Worm (Caenorhabditis elegans) whole organism, L4 larva: Measurements from ENCODE around the gene adt-1.

ENCODE experiments used
- D1046.2 ChIP-seq: fragments of 200-800 bp; sonication (Bioruptor generic); IDR thresholded peaks from 2 replicates; pipeline ENCODE4 v1.3.6; 2022; ENCODE audit warnings: missing genetic modification characterization, missing compliant biosample characterization
- F10B5.3 ChIP-seq: sonication (generic microtip); optimal IDR thresholded peaks from 2 replicates; lab custom pipeline; 2016; ENCODE audit warnings: mild to moderate bottlenecking, missing genetic modification characterization, missing compliant biosample characterization
- F37D6.2 ChIP-seq: sonication (generic microtip); optimal IDR thresholded peaks from 2 replicates; lab custom pipeline; 2016; ENCODE audit warnings: mild to moderate bottlenecking, missing genetic modification characterization, missing compliant biosample characterization
- F44E2.7 ChIP-seq: fragments of 200-800 bp; sonication (Bioruptor generic); IDR thresholded peaks from 2 replicates; pipeline ENCODE4 v2.1.2; 2022; ENCODE audit warnings: missing genetic modification characterization, missing compliant biosample characterization
- F49E8.2 ChIP-seq: sonication (generic microtip); optimal IDR thresholded peaks from 2 replicates; lab custom pipeline; 2016; ENCODE audit warnings: missing compliant biosample characterization, mild to moderate bottlenecking, missing genetic modification characterization, borderline replicate concordance
- T20F7.1 ChIP-seq: fragments of 200-800 bp; sonication (Bioruptor generic); optimal IDR thresholded peaks from 2 replicates; lab custom pipeline; 2018; ENCODE audit warnings: mild to moderate bottlenecking, missing genetic modification characterization, missing compliant biosample characterization
- T26A8.4 ChIP-seq: fragments of 200-800 bp; sonication (Bioruptor generic); IDR thresholded peaks from 2 replicates; pipeline ENCODE4 v1.3.6; 2022; ENCODE audit warnings: missing genetic modification characterization, missing compliant biosample characterization
- Y48G9A.11 ChIP-seq: fragments of 200-800 bp; sonication (Bioruptor generic); IDR thresholded peaks from 2 replicates; pipeline ENCODE4 v1.3.6; 2022; ENCODE audit warnings: missing genetic modification reagents, missing genetic modification characterization, missing compliant biosample characterization
- ZK337.2 ChIP-seq: fragments of 200-800 bp; sonication (Bioruptor generic); IDR thresholded peaks from 2 replicates; pipeline ENCODE4 v1.3.6; 2022; ENCODE audit warnings: missing genetic modification reagents, missing genetic modification characterization, missing compliant biosample characterization
- aha-1 ChIP-seq: fragments of 150-350 bp; peaks from one replicate; lab custom pipeline; 2014; ENCODE audit warnings: missing biosample characterization, missing genetic modification characterization
- aly-2 ChIP-seq: sonication (generic microtip); optimal IDR thresholded peaks from 2 replicates; lab custom pipeline; 2018; ENCODE audit warnings: missing biosample characterization, missing genetic modification characterization
- ama-1 ChIP-seq: fragments of 150-350 bp; optimal IDR thresholded peaks from 2 replicates; lab custom pipeline; 2014; ENCODE audit warnings: inconsistent platforms, mixed read lengths
- arid-1 ChIP-seq: fragments of 200-800 bp; sonication (Bioruptor generic); conservative IDR thresholded peaks from 2 replicates; pipeline ENCODE4 v1.3.6; 2022; ENCODE audit warnings: missing genetic modification reagents, missing genetic modification characterization, missing compliant biosample characterization
- attf-4 ChIP-seq: sonication (generic microtip); optimal IDR thresholded peaks from 3 replicates; lab custom pipeline; 2017; ENCODE audit warnings: missing biosample characterization, missing genetic modification characterization
- ceh-28 ChIP-seq: fragments of 150-350 bp; optimal IDR thresholded peaks from 2 replicates; lab custom pipeline; 2014; ENCODE audit warnings: missing biosample characterization, missing genetic modification reagents, missing genetic modification characterization
- ceh-32 ChIP-seq: sonication (generic microtip); optimal IDR thresholded peaks from 2 replicates; lab custom pipeline; 2016; ENCODE audit warnings: mild to moderate bottlenecking, missing genetic modification characterization, missing compliant biosample characterization; ENCODE audit not compliant: poor library complexity
- ceh-62 ChIP-seq: sonication (generic microtip); optimal IDR thresholded peaks from 2 replicates; lab custom pipeline; 2017; ENCODE audit warnings: missing biosample characterization, missing genetic modification characterization
- ceh-82 ChIP-seq: sonication (generic microtip); optimal IDR thresholded peaks from 2 replicates; lab custom pipeline; 2017; ENCODE audit warnings: missing biosample characterization, missing genetic modification characterization
- cey-2 ChIP-seq: sonication (generic microtip); optimal IDR thresholded peaks from 3 replicates; lab custom pipeline; 2017; ENCODE audit warnings: missing genetic modification characterization, mild to moderate bottlenecking, missing compliant biosample characterization, antibody characterized with exemption, borderline replicate concordance; ENCODE audit not compliant: insufficient read depth
- daf-19 ChIP-seq: fragments of 200-800 bp; sonication (Bioruptor generic); conservative IDR thresholded peaks from 2 replicates; pipeline ENCODE4 v1.3.6; 2022; ENCODE audit warnings: missing genetic modification characterization, missing compliant biosample characterization
- daf-8 ChIP-seq: fragments of 200-800 bp; sonication (Bioruptor generic); IDR thresholded peaks from 2 replicates; pipeline ENCODE4 v1.3.6; 2022; ENCODE audit warnings: missing genetic modification characterization, missing compliant biosample characterization
- egl-43 ChIP-seq: fragments of 200-800 bp; sonication (Bioruptor generic); IDR thresholded peaks from 2 replicates; pipeline ENCODE4 v1.3.6; 2022; ENCODE audit warnings: missing genetic modification reagents, missing genetic modification characterization, missing compliant biosample characterization
- fkh-10 ChIP-seq: fragments of 150-350 bp; optimal IDR thresholded peaks from 2 replicates; lab custom pipeline; 2014; ENCODE audit warnings: missing biosample characterization, missing genetic modification reagents, missing genetic modification characterization
- fos-1 ChIP-seq: fragments of 150-350 bp; optimal IDR thresholded peaks from 2 replicates; lab custom pipeline; 2014; ENCODE audit warnings: missing biosample characterization, missing genetic modification characterization
- gei-8 ChIP-seq: fragments of 200-800 bp; sonication (Bioruptor generic); optimal IDR thresholded peaks from 2 replicates; lab custom pipeline; 2018; ENCODE audit warnings: mild to moderate bottlenecking, missing genetic modification characterization, missing compliant biosample characterization
- hif-1 ChIP-seq, 2 experiments: sonication (generic microtip); optimal IDR thresholded peaks; 2 replicates each; lab custom pipeline; 2016 to 2017; ENCODE audit warnings: missing compliant biosample characterization in 2 of 2, missing genetic modification characterization in 2 of 2, missing genetic modification reagents in 2 of 2, missing genotype in 2 of 2, mild to moderate bottlenecking in 1 of 2
- lin-1 ChIP-seq: fragments of 200-800 bp; sonication (Bioruptor generic); IDR thresholded peaks from 2 replicates; pipeline ENCODE4 v1.3.6; 2022; ENCODE audit warnings: missing genetic modification reagents, missing genetic modification characterization, missing compliant biosample characterization
- lin-13 ChIP-seq: fragments of 150-350 bp; optimal IDR thresholded peaks from 2 replicates; lab custom pipeline; 2014; ENCODE audit warnings: missing biosample characterization, missing genetic modification reagents, missing genetic modification characterization
- lin-29 ChIP-seq: fragments of 200-800 bp; sonication (Bioruptor generic); IDR thresholded peaks from 2 replicates; pipeline ENCODE4 v1.3.6; 2022; ENCODE audit warnings: missing genetic modification reagents, missing genetic modification characterization, missing compliant biosample characterization
- lin-39 ChIP-seq: fragments of 150-350 bp; optimal IDR thresholded peaks from 2 replicates; lab custom pipeline; 2014; ENCODE audit warnings: missing biosample characterization, missing genetic modification reagents, missing genetic modification characterization
- madf-5 ChIP-seq, 2 experiments: fragments of 200-800 bp; sonication (Bioruptor generic); IDR thresholded peaks; 2 replicates each; pipeline ENCODE4 v1.3.6; 2022; ENCODE audit warnings: missing compliant biosample characterization in 2 of 2, missing genetic modification characterization in 2 of 2
- madf-9 ChIP-seq: fragments of 200-800 bp; sonication (Bioruptor generic); conservative IDR thresholded peaks from 2 replicates; pipeline ENCODE4 v1.3.6; 2022; ENCODE audit warnings: missing genetic modification reagents, missing genetic modification characterization, missing compliant biosample characterization
- mdl-1 ChIP-seq, 2 experiments: fragments of 150-350 bp in 1 of 2; sonication (generic microtip) in 1 of 2; optimal IDR thresholded peaks; 2 replicates each; lab custom pipeline; 2014 to 2017; ENCODE audit warnings: missing biosample characterization in 2 of 2, missing genetic modification characterization in 2 of 2
- mep-1 ChIP-seq: fragments of 150-350 bp; sonication (generic microtip); optimal IDR thresholded peaks from 3 replicates; lab custom pipeline; 2014; ENCODE audit warnings: missing biosample characterization, missing genetic modification characterization
- mxl-2 ChIP-seq: fragments of 200-800 bp; sonication (Bioruptor generic); conservative IDR thresholded peaks from 2 replicates; pipeline ENCODE4 v1.3.6; 2022; ENCODE audit warnings: missing genetic modification reagents, missing genetic modification characterization, missing compliant biosample characterization
- mxl-3 ChIP-seq: fragments of 200-800 bp; sonication (Bioruptor generic); optimal IDR thresholded peaks from 2 replicates; lab custom pipeline; 2018; ENCODE audit warnings: mild to moderate bottlenecking, missing genetic modification characterization, missing compliant biosample characterization
- nhr-102 ChIP-seq: sonication (generic microtip); optimal IDR thresholded peaks from 2 replicates; lab custom pipeline; 2016; ENCODE audit warnings: mild to moderate bottlenecking, missing genetic modification characterization, moderate library complexity, missing compliant biosample characterization
- nhr-11 ChIP-seq: fragments of 150-350 bp; optimal IDR thresholded peaks from 2 replicates; lab custom pipeline; 2014; ENCODE audit warnings: missing biosample characterization, missing genetic modification characterization
- nhr-237 ChIP-seq: sonication (generic microtip); optimal IDR thresholded peaks from 2 replicates; lab custom pipeline; 2017; ENCODE audit warnings: missing biosample characterization, missing genetic modification characterization
- nhr-25 ChIP-seq: sonication (generic microtip); optimal IDR thresholded peaks from 2 replicates; lab custom pipeline; 2017; ENCODE audit warnings: missing genetic modification characterization, mild to moderate bottlenecking, missing compliant biosample characterization, antibody characterized with exemption, moderate library complexity, borderline replicate concordance; ENCODE audit not compliant: insufficient read depth
- nhr-28 ChIP-seq: fragments of 150-350 bp; optimal IDR thresholded peaks from 2 replicates; lab custom pipeline; 2014; ENCODE audit warnings: missing biosample characterization, missing genetic modification characterization
- nhr-41 ChIP-seq: fragments of 200-800 bp; sonication (Bioruptor generic); IDR thresholded peaks from 2 replicates; pipeline ENCODE4 v1.3.6; 2022; ENCODE audit warnings: missing genetic modification reagents, missing genetic modification characterization, missing compliant biosample characterization
- nhr-48 ChIP-seq: sonication (generic microtip); optimal IDR thresholded peaks from 2 replicates; lab custom pipeline; 2016; ENCODE audit warnings: mild to moderate bottlenecking, missing genetic modification characterization, missing compliant biosample characterization
- sdz-12 ChIP-seq: fragments of 200-800 bp; sonication (Bioruptor generic); optimal IDR thresholded peaks from 2 replicates; lab custom pipeline; 2018; ENCODE audit warnings: mild to moderate bottlenecking, missing genetic modification characterization, missing compliant biosample characterization
- spr-1 ChIP-seq: sonication (generic microtip); optimal IDR thresholded peaks from 2 replicates; lab custom pipeline; 2016; ENCODE audit warnings: mild to moderate bottlenecking, missing genetic modification characterization, missing compliant biosample characterization
- spr-3 ChIP-seq: fragments of 200-800 bp; sonication (Bioruptor generic); optimal IDR thresholded peaks from 2 replicates; lab custom pipeline; 2018; ENCODE audit warnings: mild to moderate bottlenecking, missing genetic modification characterization, missing compliant biosample characterization
- tag-97 ChIP-seq: fragments of 200-800 bp; sonication (Bioruptor generic); IDR thresholded peaks from 2 replicates; pipeline ENCODE4 v1.3.6; 2022; ENCODE audit warnings: missing genetic modification characterization, missing compliant biosample characterization
- unc-130 ChIP-seq: sonication (generic microtip); optimal IDR thresholded peaks from 2 replicates; lab custom pipeline; 2016; ENCODE audit warnings: missing genetic modification reagents, missing genetic modification characterization, missing compliant biosample characterization
- zfp-2 ChIP-seq: sonication (generic microtip); optimal IDR thresholded peaks from 2 replicates; lab custom pipeline; 2016; ENCODE audit warnings: mild to moderate bottlenecking, missing genetic modification characterization, missing compliant biosample characterization
- zfp-3 ChIP-seq: fragments of 200-800 bp; sonication (Bioruptor generic); conservative IDR thresholded peaks from 2 replicates; pipeline ENCODE4 v1.3.6; 2022; ENCODE audit warnings: missing genetic modification reagents, missing genetic modification characterization, missing compliant biosample characterization
- zip-11 ChIP-seq: fragments of 200-800 bp; sonication (Bioruptor generic); IDR thresholded peaks from 2 replicates; pipeline ENCODE4 v1.3.6; 2022; ENCODE audit warnings: missing genetic modification characterization, missing compliant biosample characterization
- zip-2 ChIP-seq: fragments of 150-350 bp; optimal IDR thresholded peaks from 2 replicates; lab custom pipeline; 2014; ENCODE audit warnings: missing biosample characterization, missing genetic modification characterization

adt-1 gene

DNA sequence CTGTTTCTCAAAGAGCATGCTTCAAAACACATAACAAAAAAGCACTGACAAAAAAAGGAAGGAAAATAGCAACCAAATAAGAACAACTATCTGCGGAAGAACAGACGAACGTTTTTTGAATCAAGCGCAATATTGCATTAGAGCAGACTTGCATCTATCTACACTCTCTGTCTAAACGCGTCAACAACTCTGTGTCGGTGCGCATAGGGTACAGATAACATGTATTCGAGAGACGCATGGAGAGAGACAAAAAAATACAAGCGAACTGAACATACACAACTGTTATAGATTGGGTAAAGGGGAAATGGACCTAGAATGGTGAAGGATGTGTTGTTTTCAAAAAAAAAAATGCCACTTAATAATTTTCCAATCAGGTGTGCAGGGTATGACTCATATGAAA lies 43.6 kb upstream of the adt-1 start (continued):
- TF ChIP-seq fos-1 (tag; lab: Kevin White, UChicago) (no peak), ceh-62 (tag; lab: Kevin White, UChicago) (no peak), ceh-28 (no peak), lin-39 (tag; lab: Kevin White, UChicago) (no peak), aly-2 (tag; lab: Kevin White, UChicago) (no peak), zfp-2 (tag; lab: Kevin White, UChicago) (no peak), D1046.2 (GFP tag; lab: Robert Waterston, UW) (no peak), hif-1 (tag; optimal IDR thresholded peaks at IDR 0.05; lab: Kevin White, UChicago) (no peak), fkh-10 (GFP tag; lab: Kevin White, UChicago) (peak; percentile 37), nhr-41 (GFP tag; lab: Robert Waterston, UW) (no peak), Y48G9A.11 (GFP tag; lab: Robert Waterston, UW) (no peak), T20F7.1 (GFP tag; lab: Kevin White, UChicago) (no peak), zip-2 (tag; lab: Kevin White, UChicago) (no peak), F37D6.2 (tag; lab: Kevin White, UChicago) (no peak), nhr-11 (tag; lab: Kevin White, UChicago) (peak; percentile 30), nhr-28 (peak; percentile 89), zfp-3 (GFP tag; lab: Robert Waterston, UW) (no peak), F10B5.3 (no peak), gei-8 (no peak), zip-11 (GFP tag; lab: Robert Waterston, UW) (no peak), arid-1 (GFP tag; lab: Robert Waterston, UW) (no peak), lin-29 (GFP tag; lab: Robert Waterston, UW) (no peak), cey-2 (tag; lab: Kevin White, UChicago) (no peak), sdz-12 (no peak), daf-8 (GFP tag; lab: Robert Waterston, UW) (no peak), mxl-2 (0 out of 2 replicates have a peak, but pooled peaks have one; percentile 29), tag-97 (GFP tag; lab: Robert Waterston, UW) (no peak), mep-1 (tag; lab: Kevin White, UChicago) (peak; percentile 76), spr-3 (GFP tag; lab: Kevin White, UChicago) (no peak), ama-1 (no peak), nhr-237 (tag; lab: Kevin White, UChicago) (no peak), attf-4 (tag; lab: Kevin White, UChicago) (no peak), nhr-48 (tag; lab: Kevin White, UChicago) (peak; percentile 50), daf-19 (no peak), nhr-102 (tag; lab: Kevin White, UChicago) (peak; percentile 2), ceh-32 (tag; lab: Kevin White, UChicago) (no peak), spr-1 (tag; lab: Kevin White, UChicago) (no peak), lin-1 (GFP tag; lab: Robert Waterston, UW) (no peak), mdl-1 (tag; optimal IDR thresholded peaks at IDR 0.05; lab: Kevin White, UChicago) (peak in 1 of 2 experiments; percentile 64), F44E2.7 (GFP tag; lab: Robert Waterston, UW) (no peak), madf-9 (GFP tag; lab: Robert Waterston, UW) (no peak), aha-1 (tag; lab: Kevin White, UChicago) (no peak), ceh-82 (tag; lab: Kevin White, UChicago) (no peak), lin-13 (GFP tag; lab: Kevin White, UChicago) (peak; percentile 51), F49E8.2 (tag; lab: Kevin White, UChicago) (no peak), unc-130 (GFP tag; lab: Kevin White, UChicago) (no peak), ZK337.2 (no peak), egl-43 (GFP tag; lab: Robert Waterston, UW) (no peak), mxl-3 (peak; percentile 51), madf-5 (GFP tag; IDR thresholded peaks at IDR 0.05; lab: Robert Waterston, UW) (no peak), T26A8.4 (GFP tag; lab: Robert Waterston, UW) (0 out of 2 replicates have a peak, but pooled peaks have one; percentile 21), nhr-25 (tag; lab: Kevin White, UChicago) (peak; percentile 33)
